Fruit fly (Drosophila melanogaster): Measurements from ENCODE around the gene CG3036.

DNA sequence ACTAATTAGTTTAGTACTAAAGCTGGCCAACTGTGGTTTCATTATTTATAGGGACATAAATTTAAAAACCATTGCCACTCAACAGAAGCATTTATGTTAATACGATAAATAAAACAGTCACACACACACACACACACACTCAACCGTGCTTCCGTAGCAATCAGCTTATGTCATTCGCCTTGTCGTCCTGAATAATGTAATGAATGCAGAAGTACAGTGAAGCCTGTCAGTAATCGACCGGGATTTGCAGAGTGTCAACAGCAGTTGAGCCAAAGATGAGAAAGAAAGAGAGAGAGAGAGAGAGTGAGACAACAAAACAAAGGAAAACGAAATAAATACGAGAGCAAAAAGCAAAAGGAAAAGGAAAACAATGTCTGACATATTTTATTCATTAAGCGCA, 23.5 kb upstream of the CG3036 start:
- TF ChIP-seq CG8478 (optimal IDR thresholded peaks at IDR 0.05) (no peak), CTCF (optimal IDR thresholded peaks at IDR 0.05) (no peak)

All from S2 (cell line).